Fruit fly (Drosophila melanogaster) whole organism, embryonic: Measurements from ENCODE around the gene Octbeta2R.
A peak's percentile ranks its signal among the peaks of the same experiment; 100 is the strongest.

Experiments
- CG10147 ChIP-seq: fragments of 200-800 bp; sonication (Bioruptor generic); optimal IDR thresholded peaks from 2 replicates; lab custom pipeline; 2019; ENCODE audit warnings: missing biosample characterization, mild to moderate bottlenecking, missing genetic modification characterization, moderate library complexity
- CG11093 ChIP-seq: fragments of 200-800 bp; sonication (Bioruptor generic); IDR thresholded peaks from 3 replicates; pipeline ENCODE4 v1.3.6; 2022; ENCODE audit warnings: missing biosample characterization, missing genetic modification characterization
- CG11504 ChIP-seq: fragments of 200-800 bp; sonication (Bioruptor generic); optimal IDR thresholded peaks from 3 replicates; lab custom pipeline; 2019; ENCODE audit warnings: missing biosample characterization, mild to moderate bottlenecking, missing genetic modification characterization, moderate library complexity
- CG12391 ChIP-seq: fragments of 200-800 bp; sonication (Bioruptor generic); optimal IDR thresholded peaks from 3 replicates; lab custom pipeline; 2018; ENCODE audit warnings: missing biosample characterization, mild to moderate bottlenecking, missing genetic modification characterization, moderate library complexity
- CG12942 ChIP-seq: fragments of 200-800 bp; sonication (Bioruptor generic); optimal IDR thresholded peaks from 3 replicates; lab custom pipeline; 2016; ENCODE audit warnings: missing biosample characterization, missing genetic modification characterization
- CG13296 ChIP-seq: fragments of 200-800 bp; sonication (Bioruptor generic); optimal IDR thresholded peaks from 3 replicates; lab custom pipeline; 2018; ENCODE audit warnings: missing biosample characterization, mild to moderate bottlenecking, missing genetic modification characterization
- CG13424 ChIP-seq: fragments of 200-800 bp; sonication (Bioruptor generic); optimal IDR thresholded peaks from 2 replicates; lab custom pipeline; 2019; ENCODE audit warnings: missing biosample characterization, mild to moderate bottlenecking, missing genetic modification characterization, moderate library complexity
- CG1602 ChIP-seq: fragments of 200-800 bp; sonication (Bioruptor generic); optimal IDR thresholded peaks from 3 replicates; lab custom pipeline; 2016; ENCODE audit warnings: missing biosample characterization, missing genetic modification characterization
- CG16863 ChIP-seq: fragments of 200-800 bp; sonication (Bioruptor generic); optimal IDR thresholded peaks from 3 replicates; lab custom pipeline; 2016; ENCODE audit warnings: missing biosample characterization, missing genetic modification characterization
- CG17186 ChIP-seq: fragments of 200-800 bp; sonication (Bioruptor generic); optimal IDR thresholded peaks from 3 replicates; lab custom pipeline; 2017; ENCODE audit warnings: missing biosample characterization, missing genetic modification reagents, missing genetic modification characterization
- CG17359 ChIP-seq: fragments of 200-800 bp; sonication (Bioruptor generic); optimal IDR thresholded peaks from 3 replicates; lab custom pipeline; 2018; ENCODE audit warnings: missing biosample characterization, mild to moderate bottlenecking, missing genetic modification characterization, moderate library complexity
- CG17361 ChIP-seq: fragments of 200-800 bp; sonication (Bioruptor generic); IDR thresholded peaks from 3 replicates; pipeline ENCODE4 v1.3.6; 2022; ENCODE audit warnings: missing biosample characterization, missing genetic modification characterization
- CG18599 ChIP-seq: fragments of 200-800 bp; sonication (Bioruptor generic); optimal IDR thresholded peaks from 3 replicates; lab custom pipeline; 2017; ENCODE audit warnings: missing biosample characterization, missing genetic modification characterization, mild to moderate bottlenecking, moderate library complexity, missing genetic modification reagents
- CG18619 ChIP-seq: fragments of 200-800 bp; sonication (Bioruptor generic); optimal IDR thresholded peaks from 3 replicates; lab custom pipeline; 2017; ENCODE audit warnings: missing biosample characterization, mild to moderate bottlenecking, missing genetic modification characterization
- CG18764 ChIP-seq: fragments of 200-800 bp; sonication (Bioruptor generic); optimal IDR thresholded peaks from 3 replicates; lab custom pipeline; 2016; ENCODE audit warnings: missing biosample characterization, missing genetic modification characterization
- CG2678 ChIP-seq: fragments of 200-800 bp; sonication (Bioruptor generic); optimal IDR thresholded peaks from 3 replicates; lab custom pipeline; 2019; ENCODE audit warnings: missing biosample characterization, mild to moderate bottlenecking, missing genetic modification characterization, moderate library complexity
- CG31441 ChIP-seq: fragments of 200-800 bp; sonication (Bioruptor generic); IDR thresholded peaks from 2 replicates; pipeline ENCODE4 v1.3.6; 2022; ENCODE audit warnings: missing biosample characterization, missing genetic modification characterization
- CG32532 ChIP-seq: fragments of 200-800 bp; sonication (Bioruptor generic); IDR thresholded peaks from 2 replicates; pipeline ENCODE4 v1.3.6; 2022; ENCODE audit warnings: missing biosample characterization, missing genetic modification characterization
- CG3281 ChIP-seq: fragments of 200-800 bp; sonication (Bioruptor generic); optimal IDR thresholded peaks from 3 replicates; lab custom pipeline; 2017; ENCODE audit warnings: missing biosample characterization, mild to moderate bottlenecking, missing genetic modification characterization
- CG4424 ChIP-seq: fragments of 200-800 bp; sonication (Bioruptor generic); optimal IDR thresholded peaks from 3 replicates; lab custom pipeline; 2016; ENCODE audit warnings: missing biosample characterization, missing genetic modification characterization
- CG5180 ChIP-seq: fragments of 200-800 bp; sonication (Bioruptor generic); optimal IDR thresholded peaks from 3 replicates; lab custom pipeline; 2017; ENCODE audit warnings: missing biosample characterization, missing genetic modification characterization, mild to moderate bottlenecking, moderate library complexity, missing genetic modification reagents
- CG6765 ChIP-seq: fragments of 200-800 bp; sonication (Bioruptor generic); optimal IDR thresholded peaks from 3 replicates; lab custom pipeline; 2017; ENCODE audit warnings: missing biosample characterization, mild to moderate bottlenecking, missing genetic modification characterization
- CG9932 ChIP-seq: fragments of 200-800 bp; sonication (Bioruptor generic); IDR thresholded peaks from 2 replicates; pipeline ENCODE4 v1.3.6; 2022; ENCODE audit warnings: missing biosample characterization, missing genetic modification characterization
- Camta ChIP-seq: fragments of 200-800 bp; sonication (Bioruptor generic); optimal IDR thresholded peaks from 2 replicates; lab custom pipeline; 2016; ENCODE audit warnings: missing biosample characterization, missing genetic modification characterization
- CoRest ChIP-seq: fragments of 200-800 bp; sonication (Bioruptor generic); optimal IDR thresholded peaks from 3 replicates; lab custom pipeline; 2018; ENCODE audit warnings: missing biosample characterization, mild to moderate bottlenecking, missing genetic modification characterization, moderate library complexity
- Deaf1 ChIP-seq: fragments of 200-800 bp; optimal IDR thresholded peaks from 3 replicates; lab custom pipeline; 2019; ENCODE audit warnings: missing biosample characterization, mild to moderate bottlenecking, missing genetic modification characterization, moderate library complexity
- Fer3 ChIP-seq: fragments of 200-800 bp; sonication (Bioruptor generic); optimal IDR thresholded peaks from 2 replicates; lab custom pipeline; 2018; ENCODE audit warnings: missing biosample characterization, mild to moderate bottlenecking, missing genetic modification characterization, moderate library complexity
- Gsc ChIP-seq: fragments of 200-800 bp; sonication (Bioruptor generic); IDR thresholded peaks from 2 replicates; pipeline ENCODE4 v1.3.6; 2022; ENCODE audit warnings: missing biosample characterization, missing genetic modification characterization
- MBD-R2 ChIP-seq: fragments of 200-800 bp; sonication (Bioruptor generic); IDR thresholded peaks from 2 replicates; pipeline ENCODE4 v1.3.6; 2022; ENCODE audit warnings: missing biosample characterization, missing genetic modification characterization
- Meics ChIP-seq: fragments of 200-800 bp; sonication (Bioruptor generic); optimal IDR thresholded peaks from 2 replicates; lab custom pipeline; 2017; ENCODE audit warnings: missing biosample characterization, mild to moderate bottlenecking, missing genetic modification characterization
- PHDP ChIP-seq: fragments of 200-800 bp; sonication (Bioruptor generic); optimal IDR thresholded peaks from 3 replicates; lab custom pipeline; 2018; ENCODE audit warnings: missing biosample characterization, mild to moderate bottlenecking, missing genetic modification characterization, moderate library complexity
- Ptx1 ChIP-seq: fragments of 200-800 bp; sonication (Bioruptor generic); IDR thresholded peaks from 2 replicates; pipeline ENCODE4 v1.3.6; 2022; ENCODE audit warnings: missing biosample characterization, missing genetic modification characterization
- Sox100B ChIP-seq: fragments of 200-800 bp; sonication (Bioruptor generic); optimal IDR thresholded peaks from 3 replicates; lab custom pipeline; 2018; ENCODE audit warnings: missing biosample characterization, mild to moderate bottlenecking, missing genetic modification characterization
- Sox102F ChIP-seq: fragments of 200-800 bp; sonication (Bioruptor generic); optimal IDR thresholded peaks from 2 replicates; lab custom pipeline; 2018; ENCODE audit warnings: missing biosample characterization, mild to moderate bottlenecking, missing genetic modification characterization, moderate library complexity
- ato ChIP-seq: fragments of 200-800 bp; sonication (Bioruptor generic); IDR thresholded peaks from 2 replicates; pipeline ENCODE4 v1.3.6; 2022; ENCODE audit warnings: missing biosample characterization, missing genetic modification characterization; ENCODE audit not compliant: partially characterized antibody
- az2 ChIP-seq: fragments of 200-800 bp; sonication (Bioruptor generic); optimal IDR thresholded peaks from 3 replicates; lab custom pipeline; 2016; ENCODE audit warnings: missing biosample characterization, missing genetic modification characterization
- bcd ChIP-seq: fragments of 200-800 bp; sonication (Bioruptor generic); optimal IDR thresholded peaks from 2 replicates; lab custom pipeline; 2017; ENCODE audit warnings: missing biosample characterization, mild to moderate bottlenecking, missing genetic modification characterization
- cato ChIP-seq: fragments of 200-800 bp; sonication (Bioruptor generic); optimal IDR thresholded peaks from 2 replicates; lab custom pipeline; 2016; ENCODE audit warnings: missing biosample characterization, missing genetic modification characterization, borderline replicate concordance
- dmrt99B ChIP-seq: fragments of 200-800 bp; sonication (Bioruptor generic); optimal IDR thresholded peaks from 2 replicates; lab custom pipeline; 2018; ENCODE audit warnings: missing biosample characterization, mild to moderate bottlenecking, missing genetic modification characterization, moderate library complexity
- fd96Cb ChIP-seq: fragments of 200-800 bp; sonication (Bioruptor generic); optimal IDR thresholded peaks from 2 replicates; lab custom pipeline; 2018; ENCODE audit warnings: missing biosample characterization, mild to moderate bottlenecking, missing genetic modification characterization, moderate library complexity
- grau ChIP-seq: fragments of 200-800 bp; optimal IDR thresholded peaks from 3 replicates; lab custom pipeline; 2019; ENCODE audit warnings: missing biosample characterization, mild to moderate bottlenecking, missing genetic modification characterization, moderate library complexity
- h ChIP-seq: fragments of >200 bp; optimal IDR thresholded peaks from 2 replicates; lab custom pipeline; 2017
- lab ChIP-seq: fragments of 200-800 bp; sonication (Bioruptor generic); optimal IDR thresholded peaks from 3 replicates; lab custom pipeline; 2017; ENCODE audit warnings: missing biosample characterization, missing genetic modification characterization, mild to moderate bottlenecking, moderate library complexity, missing genetic modification reagents
- nmo ChIP-seq: fragments of 200-800 bp; sonication (Bioruptor generic); optimal IDR thresholded peaks from 2 replicates; lab custom pipeline; 2018; ENCODE audit warnings: missing biosample characterization, mild to moderate bottlenecking, missing genetic modification characterization, moderate library complexity
- org-1 ChIP-seq: fragments of 200-800 bp; sonication (Bioruptor generic); optimal IDR thresholded peaks from 2 replicates; lab custom pipeline; 2017; ENCODE audit warnings: missing biosample characterization, missing genetic modification characterization
- pho ChIP-seq: fragments of 200-800 bp; sonication (Bioruptor generic); optimal IDR thresholded peaks from 2 replicates; lab custom pipeline; 2016; ENCODE audit warnings: missing biosample characterization, missing genetic modification characterization
- sens ChIP-seq: fragments of 200-800 bp; sonication (Bioruptor generic); peaks from one replicate; lab custom pipeline; 2016; ENCODE audit warnings: missing biosample characterization, missing genetic modification characterization
- so ChIP-seq: fragments of 200-800 bp; sonication (Bioruptor generic); IDR thresholded peaks from 3 replicates; pipeline ENCODE4 v1.3.6; 2022; ENCODE audit warnings: missing biosample characterization, missing genetic modification characterization
- sug ChIP-seq: fragments of 200-800 bp; optimal IDR thresholded peaks from 2 replicates; lab custom pipeline; 2019; ENCODE audit warnings: missing biosample characterization, mild to moderate bottlenecking, missing genetic modification characterization, moderate library complexity
- tap ChIP-seq: fragments of 200-800 bp; optimal IDR thresholded peaks from 3 replicates; lab custom pipeline; 2019; ENCODE audit warnings: missing biosample characterization, mild to moderate bottlenecking, missing genetic modification characterization, moderate library complexity
- zfh1 ChIP-seq: fragments of 200-800 bp; sonication (Bioruptor generic); IDR thresholded peaks from 3 replicates; pipeline ENCODE4 v1.3.6; 2022; ENCODE audit warnings: missing biosample characterization, missing genetic modification characterization

Octbeta2R gene

dm6 chr3R:12562026-12562425 lies 33.5 kb downstream of the Octbeta2R start (continued):
- TF ChIP-seq Meics (GFP tag; lab: Kevin White, UChicago) = peak; percentile 48
- TF ChIP-seq fd96Cb (tag; lab: Kevin White, UChicago) = peak; percentile 7
- TF ChIP-seq CG11504 (tag; lab: Kevin White, UChicago) = peak; percentile 72
- peak; percentile 17 for TF ChIP-seq bcd
- TF ChIP-seq zfh1 (GFP tag; lab: Robert Waterston, UW) = no peak
- peak; percentile 57 for TF ChIP-seq nmo (GFP tag; lab: Kevin White, UChicago)
- TF ChIP-seq Fer3 = peak; percentile 37
- no peak for TF ChIP-seq CG16863 (GFP tag; lab: Kevin White, UChicago)
- no peak for TF ChIP-seq so
- TF ChIP-seq CG13296 (GFP tag; lab: Kevin White, UChicago) = peak; percentile 27
- peak; percentile 65 for TF ChIP-seq dmrt99B (tag; lab: Kevin White, UChicago)
- no peak for TF ChIP-seq CG17186 (GFP tag; lab: Kevin White, UChicago)
- no peak for TF ChIP-seq CG18764 (GFP tag; lab: Kevin White, UChicago)
- peak; percentile 72 for TF ChIP-seq CG13424 (tag; lab: Kevin White, UChicago)
- no peak for TF ChIP-seq Camta
- 0 out of 2 replicates have a peak, but pooled peaks have one; percentile 18 for TF ChIP-seq Ptx1 (GFP tag; lab: Robert Waterston, UW)
- peak; percentile 21; the same call in 1 of the 2 replicates for TF ChIP-seq CG32532 (GFP tag; lab: Robert Waterston, UW)
- no peak for TF ChIP-seq h (lab: Kevin White, UChicago)
- TF ChIP-seq tap (tag; lab: Kevin White, UChicago) = peak; percentile 47
- peak; percentile 56 for TF ChIP-seq sens (GFP tag; lab: Kevin White, UChicago)
- TF ChIP-seq CG6765 (GFP tag; lab: Kevin White, UChicago) = peak; percentile 34
- TF ChIP-seq pho = no peak
- TF ChIP-seq CG2678 (tag; lab: Kevin White, UChicago) = peak; percentile 77
- peak; percentile 71 for TF ChIP-seq CoRest (tag; lab: Kevin White, UChicago)
- peak; percentile 42 for TF ChIP-seq CG17359 (tag; lab: Kevin White, UChicago)
- TF ChIP-seq CG10147 (GFP tag; lab: Kevin White, UChicago) = peak; percentile 55
- TF ChIP-seq org-1 = peak; percentile 9
- peak; percentile 13 for TF ChIP-seq CG4424 (GFP tag; lab: Kevin White, UChicago)
- TF ChIP-seq CG17361 (GFP tag; lab: Robert Waterston, UW) = peak; percentile 73
- TF ChIP-seq CG12391 (tag; lab: Kevin White, UChicago) = no peak
- TF ChIP-seq az2 (GFP tag; lab: Kevin White, UChicago) = peak; percentile 7
- peak; percentile 5 for TF ChIP-seq Deaf1 (tag; lab: Kevin White, UChicago)
- peak; percentile 66 for TF ChIP-seq PHDP (tag; lab: Kevin White, UChicago)
- TF ChIP-seq CG9932 = peak; percentile 38
- TF ChIP-seq CG18619 = peak; percentile 28
- peak; percentile 70 for TF ChIP-seq grau
- TF ChIP-seq Sox102F (GFP tag; lab: Kevin White, UChicago) = peak; percentile 49
- peak; percentile 64 for TF ChIP-seq CG31441 (GFP tag; lab: Robert Waterston, UW)
- TF ChIP-seq CG12942 = no peak
- peak; percentile 54 for TF ChIP-seq Sox100B
- TF ChIP-seq CG11093 (GFP tag; lab: Robert Waterston, UW) = no peak
- no peak for TF ChIP-seq MBD-R2 (GFP tag; lab: Robert Waterston, UW)
- peak; percentile 66 for TF ChIP-seq CG3281 (GFP tag; lab: Kevin White, UChicago)
- no peak for TF ChIP-seq sug (tag; lab: Kevin White, UChicago)
- no peak for TF ChIP-seq cato (GFP tag; lab: Kevin White, UChicago)
- TF ChIP-seq CG18599 (GFP tag; lab: Kevin White, UChicago) = peak; percentile 22
- TF ChIP-seq CG1602 (GFP tag; lab: Kevin White, UChicago) = no peak
- TF ChIP-seq lab (GFP tag; lab: Kevin White, UChicago) = peak; percentile 19
- TF ChIP-seq Gsc (GFP tag; lab: Robert Waterston, UW) = no peak
- TF ChIP-seq ato (GFP tag; lab: Robert Waterston, UW) = no peak
- peak; percentile 1 for TF ChIP-seq CG5180 (GFP tag; lab: Kevin White, UChicago)
